Fruit fly (Drosophila melanogaster) whole organism, adult: ENCODE results near the gene CG46026.

Experiments
- CG11617 ChIP-seq: fragments of 200-800 bp; sonication (Bioruptor generic); optimal IDR thresholded peaks from 2 replicates; lab custom pipeline; 2017; ENCODE audit warnings: mild to moderate bottlenecking, missing biosample characterization, missing genetic modification reagents, missing genetic modification characterization
- CG12768 ChIP-seq: fragments of 200-800 bp; sonication (Bioruptor generic); optimal IDR thresholded peaks from 2 replicates; lab custom pipeline; 2017; ENCODE audit warnings: missing biosample characterization, missing genetic modification characterization, mild to moderate bottlenecking, moderate library complexity, missing genetic modification reagents
- CG14711 ChIP-seq: fragments of 200-800 bp; sonication (Bioruptor generic); optimal IDR thresholded peaks from 2 replicates; lab custom pipeline; 2018; ENCODE audit warnings: missing biosample characterization, mild to moderate bottlenecking, missing genetic modification characterization, moderate library complexity
- CG1620 ChIP-seq: fragments of 200-800 bp; sonication (Bioruptor generic); optimal IDR thresholded peaks from 2 replicates; lab custom pipeline; 2016; ENCODE audit warnings: missing biosample characterization, missing genetic modification characterization
- CG33017 ChIP-seq: fragments of 200-800 bp; sonication (Bioruptor generic); optimal IDR thresholded peaks from 2 replicates; lab custom pipeline; 2018; ENCODE audit warnings: missing biosample characterization, mild to moderate bottlenecking, missing genetic modification characterization, moderate library complexity
- CG5204 ChIP-seq: fragments of 200-800 bp; sonication (Bioruptor generic); optimal IDR thresholded peaks from 2 replicates; lab custom pipeline; 2016; ENCODE audit warnings: missing biosample characterization, missing genetic modification characterization
- CG7045 ChIP-seq: fragments of 200-800 bp; sonication (Bioruptor generic); optimal IDR thresholded peaks from 2 replicates; lab custom pipeline; 2017; ENCODE audit warnings: missing biosample characterization, mild to moderate bottlenecking, missing genetic modification characterization
- CG7101 ChIP-seq: fragments of 200-800 bp; sonication (Bioruptor generic); optimal IDR thresholded peaks from 2 replicates; lab custom pipeline; 2018; ENCODE audit warnings: missing biosample characterization, mild to moderate bottlenecking, missing genetic modification characterization, moderate library complexity
- Clk ChIP-seq: fragments of 200-800 bp; sonication (Bioruptor generic); optimal IDR thresholded peaks from 2 replicates; lab custom pipeline; 2017; ENCODE audit warnings: missing biosample characterization, missing genetic modification characterization
- Crg-1 ChIP-seq: fragments of 200-800 bp; sonication (Bioruptor generic); optimal IDR thresholded peaks from 2 replicates; lab custom pipeline; 2016; ENCODE audit warnings: missing biosample characterization, missing genetic modification characterization
- Hr96 ChIP-seq: fragments of 200-800 bp; sonication (Bioruptor generic); optimal IDR thresholded peaks from 2 replicates; lab custom pipeline; 2016; ENCODE audit warnings: missing biosample characterization, missing genetic modification characterization
- Mnt ChIP-seq: fragments of 200-800 bp; sonication (Bioruptor generic); optimal IDR thresholded peaks from 2 replicates; lab custom pipeline; 2016; ENCODE audit warnings: missing biosample characterization, mild to moderate bottlenecking, missing genetic modification characterization
- bab1 ChIP-seq: fragments of 200-800 bp; sonication (Bioruptor generic); optimal IDR thresholded peaks from 3 replicates; lab custom pipeline; 2019; ENCODE audit warnings: missing biosample characterization, mild to moderate bottlenecking, missing genetic modification characterization, moderate library complexity
- cic ChIP-seq: fragments of 200-800 bp; sonication (Bioruptor generic); optimal IDR thresholded peaks from 2 replicates; lab custom pipeline; 2017; ENCODE audit warnings: missing biosample characterization, mild to moderate bottlenecking, missing genetic modification characterization, moderate library complexity
- cnc ChIP-seq, 2 experiments: fragments of >200 bp; optimal IDR thresholded peaks; 2 replicates each; lab custom pipeline; 2017
- kay ChIP-seq: fragments of 200-800 bp; sonication (Bioruptor generic); peaks from one replicate; lab custom pipeline; 2016; ENCODE audit warnings: missing biosample characterization, missing genetic modification characterization, borderline replicate concordance
- ovo ChIP-seq: fragments of 200-800 bp; sonication (Bioruptor generic); optimal IDR thresholded peaks from 2 replicates; lab custom pipeline; 2016; ENCODE audit warnings: missing biosample characterization, missing genetic modification characterization
- pad ChIP-seq: fragments of 200-800 bp; sonication (Bioruptor generic); optimal IDR thresholded peaks from 3 replicates; lab custom pipeline; 2017; ENCODE audit warnings: missing biosample characterization, missing genetic modification characterization, mild to moderate bottlenecking, moderate library complexity, missing genetic modification reagents
- tj ChIP-seq: fragments of 200-800 bp; sonication (Bioruptor generic); optimal IDR thresholded peaks from 3 replicates; lab custom pipeline; 2017; ENCODE audit warnings: missing biosample characterization, mild to moderate bottlenecking, missing genetic modification characterization, moderate library complexity
- toe ChIP-seq: fragments of 200-800 bp; sonication (Bioruptor generic); optimal IDR thresholded peaks from 2 replicates; lab custom pipeline; 2016; ENCODE audit warnings: missing biosample characterization, missing genetic modification characterization

Gene CG46026

DNA sequence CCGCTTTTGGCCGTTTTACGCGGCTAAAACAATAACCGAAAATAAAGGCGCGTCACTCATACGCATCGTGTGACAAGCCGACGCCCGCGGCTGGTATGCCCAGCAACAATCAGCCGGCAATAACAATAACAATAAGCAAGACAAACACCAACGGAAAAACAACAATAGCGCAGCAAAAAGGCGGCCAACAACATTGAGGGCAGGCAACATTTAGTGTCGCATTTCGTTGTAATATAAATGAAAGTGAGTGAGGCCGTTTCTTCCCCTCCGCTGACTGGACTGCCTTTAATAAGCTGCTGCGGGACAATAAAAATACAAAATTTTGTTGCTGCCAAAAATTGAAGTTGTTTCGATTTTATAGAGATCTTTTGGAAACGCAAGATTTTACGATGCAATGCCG lies 9.5 kb upstream of the CG46026 start:
- TF ChIP-seq CG33017 (tag; lab: Kevin White, UChicago): no peak
- TF ChIP-seq ovo: no peak
- TF ChIP-seq CG11617: no peak
- TF ChIP-seq Crg-1 (GFP tag; lab: Kevin White, UChicago): no peak
- no peak for TF ChIP-seq cnc (optimal IDR thresholded peaks at IDR 0.05; lab: Kevin White, UChicago)
- TF ChIP-seq toe: no peak
- no peak for TF ChIP-seq pad (GFP tag; lab: Kevin White, UChicago)
- no peak for TF ChIP-seq CG7045
- no peak for TF ChIP-seq Mnt (GFP tag; lab: Kevin White, UChicago)
- TF ChIP-seq CG7101 (tag; lab: Kevin White, UChicago): no peak
- no peak for TF ChIP-seq kay (GFP tag; lab: Kevin White, UChicago)

DNA sequence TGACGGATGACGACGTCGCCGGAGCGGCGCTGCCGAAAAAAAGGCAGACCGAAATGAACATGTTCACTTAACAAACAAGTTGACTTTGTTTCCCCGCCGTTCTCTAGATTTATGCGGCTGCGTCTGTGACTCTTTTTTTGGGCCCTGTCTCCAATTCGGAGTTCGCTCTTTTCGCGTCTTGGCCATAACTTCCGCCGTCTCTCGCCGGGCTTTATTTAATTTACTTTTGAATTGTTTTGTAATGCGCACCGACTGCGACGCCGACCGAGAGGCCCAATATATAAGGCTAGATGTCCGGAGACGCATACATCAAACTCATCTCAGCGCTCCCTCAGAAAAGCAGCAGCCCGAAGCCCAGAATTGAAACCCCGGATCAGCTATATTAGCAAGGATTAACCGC lies 7.9 kb upstream of the CG46026 start, which contains the start of gene Osi14:
Gene Osi14 (plus strand): TSS at position 301 of the 400 bp plus-strand sequence.
- TF ChIP-seq kay (GFP tag; lab: Kevin White, UChicago): no peak
- no peak for TF ChIP-seq toe
- TF ChIP-seq CG11617: no peak
- no peak for TF ChIP-seq Clk (GFP tag; lab: Kevin White, UChicago)
- TF ChIP-seq CG7045: no peak
- TF ChIP-seq CG1620: no peak
- TF ChIP-seq Crg-1 (GFP tag; lab: Kevin White, UChicago): no peak
- no peak for TF ChIP-seq Mnt (GFP tag; lab: Kevin White, UChicago)
- TF ChIP-seq CG5204 (GFP tag; lab: Kevin White, UChicago): no peak
- TF ChIP-seq bab1: no peak
- TF ChIP-seq CG7101 (tag; lab: Kevin White, UChicago): no peak
- TF ChIP-seq pad (GFP tag; lab: Kevin White, UChicago): no peak
- TF ChIP-seq Hr96 (GFP tag; lab: Kevin White, UChicago): no peak
- no peak for TF ChIP-seq cic (GFP tag; lab: Kevin White, UChicago)
- TF ChIP-seq tj (GFP tag; lab: Kevin White, UChicago): no peak
- TF ChIP-seq cnc (optimal IDR thresholded peaks at IDR 0.05; lab: Kevin White, UChicago): no peak

DNA sequence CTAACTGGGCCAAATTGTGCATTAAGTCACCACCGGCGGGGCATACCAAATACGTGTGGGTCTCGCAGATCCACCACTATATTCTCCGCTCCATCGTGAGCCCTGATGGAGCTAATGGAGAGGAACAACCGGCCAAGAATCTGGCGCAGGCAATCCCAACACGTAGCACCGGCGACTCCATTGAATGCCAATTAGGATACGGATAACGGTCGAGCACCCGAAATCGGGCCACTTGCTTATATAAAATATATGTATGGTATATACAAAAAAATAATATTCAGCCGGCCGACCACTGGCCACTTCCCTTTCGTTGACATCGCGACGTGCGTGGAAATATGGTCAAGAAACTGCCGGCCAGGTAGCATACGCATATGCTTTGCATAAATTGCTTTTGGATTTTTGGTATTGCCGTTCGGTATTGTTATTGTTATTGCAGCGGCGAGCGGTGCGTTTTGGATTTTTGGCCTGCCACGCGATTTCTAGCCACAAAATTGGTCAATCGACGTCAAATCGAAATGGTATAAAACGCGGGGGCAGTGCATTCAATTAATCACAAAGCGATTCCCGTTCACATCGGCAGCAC lies 5.3 kb upstream of the CG46026 start, which contains the start of gene Osi15:
Gene Osi15 (plus strand): TSS at position 548 of the 583 bp plus-strand sequence.
- TF ChIP-seq CG7101 (tag; lab: Kevin White, UChicago) (no peak), Mnt (GFP tag; lab: Kevin White, UChicago) (no peak), bab1 (no peak), CG14711 (tag; lab: Kevin White, UChicago) (no peak), CG12768 (GFP tag; lab: Kevin White, UChicago) (no peak), CG7045 (no peak), kay (GFP tag; lab: Kevin White, UChicago) (no peak), ovo (no peak), cic (GFP tag; lab: Kevin White, UChicago) (no peak), Clk (GFP tag; lab: Kevin White, UChicago) (no peak)

DNA sequence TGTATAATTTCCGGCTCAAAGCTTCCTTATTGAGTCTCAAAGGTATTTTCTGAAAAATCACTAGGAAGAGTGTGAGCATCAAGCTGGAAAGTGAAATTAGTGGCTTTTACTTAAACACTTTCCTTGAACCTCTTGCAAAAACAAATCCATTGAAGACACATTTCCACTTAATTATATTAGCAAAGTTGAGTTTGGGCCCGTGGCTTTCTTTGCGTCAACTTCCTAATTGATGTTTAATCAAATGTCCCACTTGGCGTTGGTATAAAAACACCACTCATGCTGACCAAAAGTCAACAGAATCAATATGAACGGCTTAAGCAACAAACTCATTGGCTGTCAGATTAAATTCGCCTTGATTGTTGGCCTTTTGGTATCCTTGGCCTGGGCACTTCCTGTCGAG lies 2.9 kb upstream of the CG46026 start, which contains the start of gene CG46396:
Gene CG46396 (plus strand): TSS at position 301 of the 400 bp plus-strand sequence.
- no peak for TF ChIP-seq Mnt (GFP tag; lab: Kevin White, UChicago)
- no peak for TF ChIP-seq pad (GFP tag; lab: Kevin White, UChicago)
- TF ChIP-seq tj (GFP tag; lab: Kevin White, UChicago): no peak

DNA sequence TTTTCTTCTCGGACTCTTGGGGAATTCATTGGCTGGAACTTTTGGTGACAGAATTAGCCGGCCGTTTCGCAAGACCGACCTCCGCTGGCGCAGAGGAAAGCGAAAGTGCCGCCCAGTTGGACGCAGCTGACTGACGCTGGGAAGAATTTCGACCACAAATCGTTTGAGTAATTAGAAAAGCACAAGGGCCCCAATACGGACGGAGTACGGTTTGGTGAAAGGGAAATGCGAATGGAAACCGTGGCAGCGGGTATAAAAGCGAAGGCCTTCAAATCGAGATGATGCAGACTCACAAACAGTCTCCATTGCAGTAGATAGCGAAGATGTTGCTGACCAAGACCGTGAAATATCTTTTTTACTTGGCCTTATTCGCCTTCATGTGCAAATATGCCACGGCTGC lies 1.7 kb upstream of the CG46026 start, which contains the start of gene Osi16:
Gene Osi16 (plus strand): TSS at position 301 of the 400 bp plus-strand sequence.
- TF ChIP-seq cic (GFP tag; lab: Kevin White, UChicago) (no peak), Mnt (GFP tag; lab: Kevin White, UChicago) (no peak), bab1 (no peak), Clk (GFP tag; lab: Kevin White, UChicago) (no peak), CG7101 (tag; lab: Kevin White, UChicago) (no peak), Crg-1 (GFP tag; lab: Kevin White, UChicago) (no peak), CG7045 (no peak), CG1620 (no peak), CG14711 (tag; lab: Kevin White, UChicago) (no peak), pad (GFP tag; lab: Kevin White, UChicago) (no peak), CG33017 (tag; lab: Kevin White, UChicago) (no peak), tj (GFP tag; lab: Kevin White, UChicago) (no peak)

DNA sequence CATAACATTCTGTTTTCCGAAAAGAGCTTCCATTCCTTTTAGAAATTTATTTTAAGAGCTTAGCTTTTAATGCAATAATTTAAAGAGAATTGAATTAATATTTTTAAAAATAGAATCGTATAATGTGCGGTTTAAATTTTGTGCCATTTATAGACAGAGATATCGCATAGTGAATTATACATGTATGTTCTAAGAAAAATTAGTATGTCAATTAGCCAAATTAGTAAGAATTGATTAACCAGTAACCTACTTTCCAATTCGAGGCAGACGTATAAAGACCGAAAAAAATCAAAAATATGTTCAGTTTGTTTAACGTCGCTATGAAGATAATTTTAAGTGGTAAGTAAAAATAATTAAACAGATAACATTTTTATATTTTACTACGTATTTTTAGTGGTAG lies 3.0 kb downstream of the CG46026 start, which contains the start of gene CG31560:
Gene CG31560 (plus strand): TSS at position 301 of the 400 bp plus-strand sequence.
- TF ChIP-seq Crg-1 (GFP tag; lab: Kevin White, UChicago) (no peak), cic (GFP tag; lab: Kevin White, UChicago) (no peak), tj (GFP tag; lab: Kevin White, UChicago) (no peak), kay (GFP tag; lab: Kevin White, UChicago) (no peak), CG33017 (tag; lab: Kevin White, UChicago) (no peak), bab1 (no peak), CG12768 (GFP tag; lab: Kevin White, UChicago) (no peak), Hr96 (GFP tag; lab: Kevin White, UChicago) (no peak), CG7101 (tag; lab: Kevin White, UChicago) (no peak)
